Worm (Caenorhabditis elegans): ENCODE measurements around the gene ephx-1.
A peak's percentile ranks its signal among the peaks of the same experiment; 100 is the strongest.
"Not testable (repeated sequence)": the region's sequence is repeated elsewhere in the genome, so short reads cannot be mapped to it uniquely, and the experiment has no call there.

- peak; percentile 12 for TF ChIP-seq him-1 (tag; optimal IDR thresholded peaks at IDR 0.05)
- not testable (repeated sequence) for TF ChIP-seq W03F9.2 (tag; optimal IDR thresholded peaks at IDR 0.05)
Measured at ce11 chrII:4047839-4048440, 43.2 kb downstream of the ephx-1 start.
